Worm (Caenorhabditis elegans) whole organism, mixed stage, embryonic: Measurements from ENCODE around the gene deg-1.

ENCODE experiments used
- bed-3 ChIP-seq: fragments of 200-800 bp; sonication (Bioruptor generic); optimal IDR thresholded peaks from 3 replicates; lab custom pipeline; 2018; ENCODE audit warnings: mild to moderate bottlenecking, missing genetic modification characterization, moderate library complexity, missing compliant biosample characterization
- blmp-1 ChIP-seq: fragments of 150-350 bp; optimal IDR thresholded peaks from 2 replicates; lab custom pipeline; 2014; ENCODE audit warnings: missing biosample characterization, missing genetic modification characterization
- ceh-39 ChIP-seq: fragments of 150-350 bp; optimal IDR thresholded peaks from 2 replicates; lab custom pipeline; 2014; ENCODE audit warnings: missing biosample characterization, missing genetic modification characterization
- ceh-43 ChIP-seq: fragments of 200-800 bp; sonication (Bioruptor generic); optimal IDR thresholded peaks from 2 replicates; lab custom pipeline; 2018; ENCODE audit warnings: mild to moderate bottlenecking, missing genetic modification characterization, moderate library complexity, missing compliant biosample characterization
- drap-1 ChIP-seq: fragments of 200-800 bp; sonication (Bioruptor generic); optimal IDR thresholded peaks from 3 replicates; lab custom pipeline; 2018; ENCODE audit warnings: mild to moderate bottlenecking, missing genetic modification characterization, missing compliant biosample characterization
- elt-1 ChIP-seq: sonication (generic microtip); optimal IDR thresholded peaks from 2 replicates; lab custom pipeline; 2017; ENCODE audit warnings: missing genetic modification characterization, mild to moderate bottlenecking, missing compliant biosample characterization, antibody characterized with exemption, moderate library complexity, borderline replicate concordance; ENCODE audit not compliant: insufficient read depth
- elt-3 ChIP-seq: fragments of 150-350 bp; optimal IDR thresholded peaks from 2 replicates; lab custom pipeline; 2014; ENCODE audit warnings: missing biosample characterization, missing genetic modification characterization
- ham-2 ChIP-seq: fragments of 200-800 bp; sonication (Bioruptor generic); optimal IDR thresholded peaks from 2 replicates; lab custom pipeline; 2018; ENCODE audit warnings: mild to moderate bottlenecking, missing genetic modification characterization, missing compliant biosample characterization
- hlh-1 ChIP-seq: fragments of 150-350 bp; optimal IDR thresholded peaks from 2 replicates; lab custom pipeline; 2014; ENCODE audit warnings: missing biosample characterization, missing genetic modification reagents, missing genetic modification characterization
- lin-13 ChIP-seq: fragments of 150-350 bp; optimal IDR thresholded peaks from 2 replicates; lab custom pipeline; 2014; ENCODE audit warnings: missing biosample characterization, missing genetic modification characterization
- lin-32 ChIP-seq: fragments of 200-800 bp; sonication (Bioruptor generic); optimal IDR thresholded peaks from 2 replicates; lab custom pipeline; 2018; ENCODE audit warnings: mild to moderate bottlenecking, missing genetic modification characterization, missing compliant biosample characterization
- mab-5 ChIP-seq: fragments of 150-350 bp; optimal IDR thresholded peaks from 2 replicates; lab custom pipeline; 2014; ENCODE audit warnings: missing biosample characterization, missing genetic modification characterization
- mep-1 ChIP-seq: fragments of 150-350 bp; optimal IDR thresholded peaks from 2 replicates; lab custom pipeline; 2017; ENCODE audit warnings: missing biosample characterization, missing genetic modification reagents, missing genetic modification characterization, inconsistent platforms
- mls-2 ChIP-seq: sonication (generic microtip); optimal IDR thresholded peaks from 2 replicates; lab custom pipeline; 2016; ENCODE audit warnings: mild to moderate bottlenecking, missing genetic modification characterization, moderate library complexity, missing compliant biosample characterization
- nhr-12 ChIP-seq: fragments of 150-350 bp; optimal IDR thresholded peaks from 2 replicates; lab custom pipeline; 2014; ENCODE audit warnings: missing biosample characterization, missing genetic modification characterization
- nhr-2 ChIP-seq: fragments of 150-350 bp; optimal IDR thresholded peaks from 2 replicates; lab custom pipeline; 2014; ENCODE audit warnings: missing biosample characterization, missing genetic modification characterization
- nhr-28 ChIP-seq: fragments of 150-350 bp; optimal IDR thresholded peaks from 2 replicates; lab custom pipeline; 2014; ENCODE audit warnings: missing biosample characterization, missing genetic modification characterization
- nhr-76 ChIP-seq: sonication (generic microtip); optimal IDR thresholded peaks from 2 replicates; lab custom pipeline; 2017; ENCODE audit warnings: missing biosample characterization, missing genetic modification characterization
- pha-4 ChIP-seq: fragments of 150-350 bp; optimal IDR thresholded peaks from 2 replicates; lab custom pipeline; 2018; ENCODE audit warnings: missing biosample characterization, missing genetic modification reagents, missing genetic modification characterization
- sem-2 ChIP-seq: fragments of 200-800 bp; sonication (Bioruptor generic); optimal IDR thresholded peaks from 2 replicates; lab custom pipeline; 2018; ENCODE audit warnings: mild to moderate bottlenecking, missing genetic modification characterization, missing compliant biosample characterization
- snpc-4 ChIP-seq: fragments of 150-350 bp; optimal IDR thresholded peaks from 2 replicates; lab custom pipeline; 2014; ENCODE audit warnings: missing biosample characterization, missing genetic modification characterization
- sptf-1 ChIP-seq: sonication (generic microtip); optimal IDR thresholded peaks from 2 replicates; lab custom pipeline; 2017; ENCODE audit warnings: mild to moderate bottlenecking, missing genetic modification characterization, moderate library complexity, missing compliant biosample characterization
- tbx-8 ChIP-seq: fragments of 200-800 bp; sonication (Bioruptor generic); optimal IDR thresholded peaks from 2 replicates; lab custom pipeline; 2018; ENCODE audit warnings: mild to moderate bottlenecking, missing genetic modification characterization, moderate library complexity, missing compliant biosample characterization
- unc-120 ChIP-seq: sonication (generic microtip); optimal IDR thresholded peaks from 2 replicates; lab custom pipeline; 2017; ENCODE audit warnings: missing genetic modification characterization, missing compliant biosample characterization; ENCODE audit not compliant: poor library complexity, severe bottlenecking
- unc-39 ChIP-seq: fragments of 150-350 bp; optimal IDR thresholded peaks from 2 replicates; lab custom pipeline; 2014; ENCODE audit warnings: missing biosample characterization, missing genetic modification characterization
- unc-62 ChIP-seq: fragments of 150-350 bp; optimal IDR thresholded peaks from 2 replicates; lab custom pipeline; 2014; ENCODE audit warnings: missing biosample characterization, missing genetic modification reagents, missing genetic modification characterization
- zip-8 ChIP-seq: fragments of 150-350 bp; optimal IDR thresholded peaks from 2 replicates; lab custom pipeline; 2014; ENCODE audit warnings: missing biosample characterization, missing genetic modification characterization
- ztf-11 ChIP-seq: fragments of 150-350 bp; optimal IDR thresholded peaks from 2 replicates; lab custom pipeline; 2014; ENCODE audit warnings: missing biosample characterization, missing genetic modification characterization

The deg-1 gene

DNA sequence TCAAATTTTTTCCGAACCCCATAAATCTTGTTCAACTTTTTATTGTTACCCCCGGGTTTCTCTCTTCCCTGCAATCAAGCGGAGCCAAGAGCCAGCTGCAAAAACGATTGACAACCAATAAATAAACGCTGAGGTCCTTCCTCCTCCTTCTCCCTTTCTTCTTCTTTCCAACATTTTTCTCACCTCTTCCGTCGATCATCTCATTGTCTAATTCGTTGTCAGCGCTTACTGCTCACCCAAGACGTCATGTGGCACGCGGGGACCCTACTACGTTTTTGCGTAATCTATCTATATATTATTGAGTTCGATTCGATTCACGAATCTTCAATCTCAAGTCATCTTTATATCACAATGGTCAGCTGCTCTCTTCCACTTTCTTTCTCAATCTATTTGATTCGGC lies 37.4 kb upstream of the deg-1 start:
- TF ChIP-seq unc-120, result peak; percentile 69
- TF ChIP-seq hlh-1 (tag; lab: Kevin White, UChicago), result peak; percentile 82
- TF ChIP-seq nhr-2 (tag; lab: Kevin White, UChicago), result no peak
- TF ChIP-seq ham-2 (GFP tag; lab: Kevin White, UChicago), result no peak
- TF ChIP-seq zip-8 (tag; lab: Kevin White, UChicago), result no peak
- TF ChIP-seq unc-62 (GFP tag; lab: Kevin White, UChicago), result peak; percentile 91
- peak; percentile 22 for TF ChIP-seq mab-5 (tag; lab: Kevin White, UChicago)

DNA sequence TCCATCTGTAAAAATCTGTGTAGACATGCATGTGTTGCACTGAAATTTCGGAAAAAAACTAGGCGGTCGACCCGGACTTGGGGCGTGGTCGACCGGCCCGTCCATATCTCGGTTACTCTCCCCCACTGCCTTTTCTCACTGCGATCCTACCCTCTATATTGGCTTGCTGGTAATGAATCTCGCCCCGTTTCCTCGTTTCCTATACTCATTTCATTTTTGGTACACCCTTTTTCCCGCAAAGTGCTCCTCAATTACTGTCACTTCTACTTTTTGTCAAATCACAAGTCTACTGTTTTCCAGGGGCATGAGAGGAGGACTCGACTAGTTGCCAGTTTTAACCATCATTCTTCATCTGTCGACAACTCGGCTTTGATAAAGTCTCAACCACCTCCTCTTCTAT lies 33.9 kb upstream of the deg-1 start, which contains the start of gene K09F5.6:
K09F5.6 (plus strand) TSS at position 301 of the 400 bp plus-strand sequence.
- TF ChIP-seq tbx-8 (GFP tag; lab: Kevin White, UChicago), result no peak
- no peak for TF ChIP-seq elt-3 (tag; lab: Kevin White, UChicago)
- TF ChIP-seq snpc-4 (tag; lab: Kevin White, UChicago), result no peak
- no peak for TF ChIP-seq drap-1 (GFP tag; lab: Kevin White, UChicago)
- TF ChIP-seq blmp-1, result no peak
- TF ChIP-seq ham-2 (GFP tag; lab: Kevin White, UChicago), result no peak
- TF ChIP-seq ceh-39 (tag; lab: Kevin White, UChicago), result no peak
- TF ChIP-seq sptf-1 (tag; lab: Kevin White, UChicago), result no peak
- TF ChIP-seq lin-13 (tag; lab: Kevin White, UChicago), result no peak
- TF ChIP-seq ztf-11 (tag; lab: Kevin White, UChicago), result no peak
- no peak for TF ChIP-seq nhr-12 (tag; lab: Kevin White, UChicago)
- no peak for TF ChIP-seq nhr-28 (tag; lab: Kevin White, UChicago)
- no peak for TF ChIP-seq mls-2 (tag; lab: Kevin White, UChicago)

DNA sequence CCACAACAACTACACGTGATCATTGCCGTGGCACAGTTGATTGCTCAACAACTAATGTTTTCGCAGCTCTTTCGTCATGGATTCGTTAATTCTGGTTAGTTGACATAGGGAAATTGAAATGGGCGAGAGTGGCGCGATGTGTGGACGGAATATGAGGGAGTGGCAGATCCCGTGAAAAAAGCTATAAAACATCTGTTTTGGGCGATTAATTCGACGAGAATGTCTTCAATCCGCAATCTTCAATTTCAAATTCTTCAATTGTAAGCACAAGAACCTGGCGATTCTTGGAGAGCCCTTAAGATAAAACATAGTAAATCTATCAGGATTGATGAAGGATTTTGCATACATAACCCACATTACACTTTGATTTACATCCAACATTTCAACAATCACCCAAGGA lies 32.3 kb upstream of the deg-1 start:
- no peak for TF ChIP-seq bed-3 (GFP tag; lab: Kevin White, UChicago)
- TF ChIP-seq unc-39 (tag; lab: Kevin White, UChicago), result no peak
- TF ChIP-seq ham-2 (GFP tag; lab: Kevin White, UChicago), result no peak
- no peak for TF ChIP-seq sem-2 (GFP tag; lab: Kevin White, UChicago)
- no peak for TF ChIP-seq elt-1 (tag; lab: Kevin White, UChicago)
- no peak for TF ChIP-seq ztf-11 (tag; lab: Kevin White, UChicago)
- no peak for TF ChIP-seq mep-1 (tag; lab: Kevin White, UChicago)

DNA sequence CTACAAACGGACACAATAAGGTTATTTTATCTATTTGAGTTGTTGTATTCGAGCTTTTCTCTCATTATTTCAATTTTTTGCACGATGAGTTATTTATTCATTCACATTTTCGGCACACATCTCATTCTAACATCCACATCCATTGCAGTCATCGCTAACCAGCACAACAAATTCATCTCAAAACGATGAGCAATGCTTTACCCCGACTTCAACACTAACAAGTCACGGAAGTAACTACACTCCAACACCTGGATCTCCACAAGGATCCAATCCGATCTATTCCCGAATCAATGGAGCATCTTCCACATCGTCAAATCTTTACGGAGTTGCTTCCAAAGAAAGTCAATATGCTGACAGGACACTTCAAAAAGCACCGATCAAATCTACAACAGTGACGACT lies 28.8 kb upstream of the deg-1 start:
- TF ChIP-seq tbx-8 (GFP tag; lab: Kevin White, UChicago) (no peak), sptf-1 (tag; lab: Kevin White, UChicago) (no peak), blmp-1 (no peak), hlh-1 (tag; lab: Kevin White, UChicago) (no peak), pha-4 (no peak), elt-3 (tag; lab: Kevin White, UChicago) (no peak), ceh-43 (GFP tag; lab: Kevin White, UChicago) (no peak), nhr-12 (tag; lab: Kevin White, UChicago) (no peak), bed-3 (GFP tag; lab: Kevin White, UChicago) (no peak), lin-32 (no peak), ceh-39 (tag; lab: Kevin White, UChicago) (no peak), nhr-76 (no peak), unc-62 (GFP tag; lab: Kevin White, UChicago) (no peak), mab-5 (tag; lab: Kevin White, UChicago) (no peak), nhr-28 (tag; lab: Kevin White, UChicago) (no peak), unc-39 (tag; lab: Kevin White, UChicago) (no peak), elt-1 (tag; lab: Kevin White, UChicago) (no peak), lin-13 (tag; lab: Kevin White, UChicago) (no peak), mls-2 (tag; lab: Kevin White, UChicago) (no peak)
- TF ChIP-seq, all 35 proteins: peak for 0

DNA sequence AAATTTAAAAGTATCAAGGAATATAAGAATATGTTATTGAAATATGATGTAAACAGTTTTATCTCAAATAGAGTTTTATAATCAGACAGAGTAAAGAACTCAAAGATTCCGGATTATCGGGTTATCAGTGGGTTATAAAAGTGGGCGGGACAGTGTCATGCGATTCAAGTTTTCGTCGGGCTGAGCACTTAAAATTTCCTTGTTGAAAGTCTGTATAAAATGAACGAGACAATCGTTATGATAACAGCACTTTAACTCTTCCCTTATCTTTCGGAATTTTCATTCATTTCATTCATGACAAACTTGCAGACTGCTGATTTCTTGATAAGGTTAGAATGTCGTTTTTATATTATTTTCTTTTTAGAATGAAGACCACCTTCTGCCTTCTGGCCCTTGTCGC lies 27.3 kb upstream of the deg-1 start, which contains the start of gene spp-14:
spp-14 (plus strand) TSS at position 365 of the 400 bp plus-strand sequence.
- TF ChIP-seq nhr-28 (tag; lab: Kevin White, UChicago), result no peak
- no peak for TF ChIP-seq unc-62 (GFP tag; lab: Kevin White, UChicago)
- TF ChIP-seq lin-13 (tag; lab: Kevin White, UChicago), result no peak
- TF ChIP-seq nhr-2 (tag; lab: Kevin White, UChicago), result no peak
- TF ChIP-seq blmp-1, result no peak
